Fruit fly (Drosophila melanogaster) whole organism, wandering third instar larva: Measurements from ENCODE around the gene Sec71.

Experiments used
- Abd-B ChIP-seq: fragments of >200 bp; optimal IDR thresholded peaks from 2 replicates; lab custom pipeline; 2017; ENCODE audit warnings: missing biosample characterization, missing genetic modification characterization
- CG32264 ChIP-seq: fragments of 200-800 bp; sonication (Bioruptor generic); optimal IDR thresholded peaks from 2 replicates; lab custom pipeline; 2016; ENCODE audit warnings: missing biosample characterization, missing genetic modification characterization
- CG9705 ChIP-seq: fragments of 200-800 bp; sonication (Bioruptor generic); optimal IDR thresholded peaks from 2 replicates; lab custom pipeline; 2018; ENCODE audit warnings: missing biosample characterization, mild to moderate bottlenecking, missing genetic modification characterization
- Dif ChIP-seq: fragments of 200-275, 200-300 bp; sonication (Bioruptor generic); optimal IDR thresholded peaks from 2 replicates; lab custom pipeline; 2018; ENCODE audit warnings: missing biosample characterization, missing genetic modification characterization; ENCODE audit not compliant: partially characterized antibody
- GATAd ChIP-seq: sonication (Bioruptor generic); optimal IDR thresholded peaks from 2 replicates; lab custom pipeline; 2016; ENCODE audit warnings: missing biosample characterization, missing genetic modification characterization
- Hnf4 ChIP-seq: fragments of 200-800 bp; sonication (Bioruptor generic); optimal IDR thresholded peaks from 2 replicates; lab custom pipeline; 2016; ENCODE audit warnings: missing biosample characterization, mild to moderate bottlenecking, missing genetic modification characterization
- Hr83 ChIP-seq: fragments of 200-300 bp; sonication (Bioruptor generic); optimal IDR thresholded peaks from 2 replicates; lab custom pipeline; 2016; ENCODE audit warnings: missing biosample characterization, mild to moderate bottlenecking, missing genetic modification characterization, moderate library complexity; ENCODE audit not compliant: poor library complexity, severe bottlenecking
- Mio ChIP-seq: sonication (Bioruptor generic); optimal IDR thresholded peaks from 2 replicates; lab custom pipeline; 2016; ENCODE audit warnings: missing biosample characterization, missing genetic modification characterization
- N ChIP-seq: fragments of >200 bp; optimal IDR thresholded peaks from 2 replicates; lab custom pipeline; 2018; ENCODE audit warnings: missing biosample characterization, missing external identifiers, missing genetic modification characterization
- OdsH ChIP-seq: fragments of 200-800 bp; sonication (Bioruptor generic); optimal IDR thresholded peaks from 2 replicates; lab custom pipeline; 2016; ENCODE audit warnings: missing biosample characterization, mild to moderate bottlenecking, missing genetic modification characterization
- Rel ChIP-seq, 2 experiments: fragments of 200-800 bp; sonication (Bioruptor generic) in 1 of 2; optimal IDR thresholded peaks; 2 replicates in 1 of 2; 3 replicates in 1 of 2; lab custom pipeline; 2016 to 2019; ENCODE audit warnings: mild to moderate bottlenecking in 2 of 2, missing biosample characterization in 2 of 2, missing genetic modification characterization in 2 of 2, moderate library complexity in 1 of 2
- Sp1 ChIP-seq: fragments of 200-800 bp; sonication (Bioruptor generic); optimal IDR thresholded peaks from 3 replicates; lab custom pipeline; 2019; ENCODE audit warnings: missing biosample characterization, mild to moderate bottlenecking, missing genetic modification characterization, moderate library complexity
- Vsx2 ChIP-seq: fragments of 200-300, 225-300 bp; sonication (Bioruptor generic); optimal IDR thresholded peaks from 2 replicates; lab custom pipeline; 2018; ENCODE audit warnings: missing biosample characterization, missing genetic modification characterization; ENCODE audit not compliant: partially characterized antibody
- dsf ChIP-seq: sonication (Bioruptor generic); optimal IDR thresholded peaks from 2 replicates; lab custom pipeline; 2016; ENCODE audit warnings: missing biosample characterization, missing genetic modification characterization, borderline replicate concordance
- ey ChIP-seq: fragments of 200-800 bp; sonication (Bioruptor generic); optimal IDR thresholded peaks from 2 replicates; lab custom pipeline; 2016; ENCODE audit warnings: missing biosample characterization, missing genetic modification characterization
- fru ChIP-seq: fragments of 200-800 bp; sonication (Bioruptor generic); optimal IDR thresholded peaks from 3 replicates; lab custom pipeline; 2016; ENCODE audit warnings: missing biosample characterization, mild to moderate bottlenecking, missing genetic modification characterization
- h ChIP-seq: fragments of 200-800 bp; sonication (Bioruptor generic); optimal IDR thresholded peaks from 3 replicates; lab custom pipeline; 2016; ENCODE audit warnings: missing biosample characterization, mild to moderate bottlenecking, missing genetic modification characterization
- jim ChIP-seq: fragments of 175-275, 200-325 bp; sonication (Bioruptor generic); optimal IDR thresholded peaks from 2 replicates; lab custom pipeline; 2016; ENCODE audit warnings: missing biosample characterization, mild to moderate bottlenecking, missing genetic modification characterization
- lola ChIP-seq: fragments of >200 bp; optimal IDR thresholded peaks from 2 replicates; lab custom pipeline; 2017; ENCODE audit warnings: missing biosample characterization, missing genetic modification characterization
- pan ChIP-seq: fragments of >200 bp; optimal IDR thresholded peaks from 2 replicates; lab custom pipeline; 2017
- psq ChIP-seq: fragments of 200-800 bp; sonication (Bioruptor generic); optimal IDR thresholded peaks from 3 replicates; lab custom pipeline; 2017; ENCODE audit warnings: missing biosample characterization, mild to moderate bottlenecking, missing genetic modification characterization, moderate library complexity
- rgr ChIP-seq: fragments of 200-800 bp; sonication (Bioruptor generic); optimal IDR thresholded peaks from 3 replicates; lab custom pipeline; 2016; ENCODE audit warnings: missing biosample characterization, mild to moderate bottlenecking, missing genetic modification characterization
- sage ChIP-seq: fragments of 200-800 bp; sonication (Bioruptor generic); optimal IDR thresholded peaks from 2 replicates; lab custom pipeline; 2016; ENCODE audit warnings: missing biosample characterization, mild to moderate bottlenecking, missing genetic modification characterization
- sv ChIP-seq: fragments of 200-800 bp; sonication (Bioruptor generic); optimal IDR thresholded peaks from 3 replicates; lab custom pipeline; 2016; ENCODE audit warnings: missing biosample characterization, missing genetic modification characterization
- usp ChIP-seq: fragments of >200 bp; optimal IDR thresholded peaks from 2 replicates; lab custom pipeline; 2017; ENCODE audit warnings: missing biosample characterization, missing genetic modification characterization
- woc ChIP-seq: sonication (Bioruptor generic); optimal IDR thresholded peaks from 2 replicates; lab custom pipeline; 2016; ENCODE audit warnings: missing biosample characterization, mild to moderate bottlenecking, missing genetic modification characterization

The Sec71 gene

dm6 chr2L:13804561-13805067 is 11.3 kb downstream of the Sec71 start:
- no peak for TF ChIP-seq Hnf4 (GFP tag; lab: Kevin White, UChicago)
- no peak for TF ChIP-seq Rel (GFP tag; optimal IDR thresholded peaks at IDR 0.05; lab: Kevin White, UChicago)
- TF ChIP-seq Rel (tag; optimal IDR thresholded peaks at IDR 0.05; lab: Kevin White, UChicago) = peak; percentile 8
- TF ChIP-seq Dif (GFP tag; lab: Kevin White, UChicago) = peak; percentile 4
- TF ChIP-seq Hr83 (GFP tag; lab: Kevin White, UChicago) = peak; percentile 10

dm6 chr2L:13805170-13805569 is 11.8 kb downstream of the Sec71 start:
- no peak for TF ChIP-seq Hr83 (GFP tag; lab: Kevin White, UChicago)
- no peak for TF ChIP-seq woc (GFP tag; lab: Kevin White, UChicago)
- TF ChIP-seq usp (GFP tag; lab: Kevin White, UChicago) = no peak
- no peak for TF ChIP-seq N (GFP tag; lab: Kevin White, UChicago)
- no peak for TF ChIP-seq OdsH (GFP tag; lab: Kevin White, UChicago)
- TF ChIP-seq psq (GFP tag; lab: Kevin White, UChicago) = no peak
- no peak for TF ChIP-seq ey (GFP tag; lab: Kevin White, UChicago)

dm6 chr2L:13807097-13807496 is 13.8 kb downstream of the Sec71 start:
- TF ChIP-seq h (GFP tag; lab: Kevin White, UChicago) (peak; percentile 55), pan (lab: Kevin White, UChicago) (no peak), Abd-B (GFP tag; lab: Kevin White, UChicago) (no peak), sage (GFP tag; lab: Kevin White, UChicago) (no peak), lola (GFP tag; lab: Kevin White, UChicago) (no peak), Sp1 (no peak), GATAd (no peak), fru (GFP tag; lab: Kevin White, UChicago) (peak; percentile 42), OdsH (GFP tag; lab: Kevin White, UChicago) (peak; percentile 13), rgr (GFP tag; lab: Kevin White, UChicago) (peak; percentile 52), Hr83 (GFP tag; lab: Kevin White, UChicago) (peak; percentile 76), jim (GFP tag; lab: Kevin White, UChicago) (no peak), Vsx2 (no peak)
- TF ChIP-seq, all 38 proteins: peak for 5

dm6 chr2L:13807959-13808358 is 14.6 kb downstream of the Sec71 start:
- TF ChIP-seq Sp1 = peak; percentile 38
- peak; percentile 3 for TF ChIP-seq CG32264 (GFP tag; lab: Kevin White, UChicago)
- no peak for TF ChIP-seq sv (GFP tag; lab: Kevin White, UChicago)
- TF ChIP-seq rgr (GFP tag; lab: Kevin White, UChicago) = peak; percentile 45
- TF ChIP-seq ey (GFP tag; lab: Kevin White, UChicago) = no peak
- TF ChIP-seq dsf (GFP tag; lab: Kevin White, UChicago) = no peak
- TF ChIP-seq Mio = no peak
- TF ChIP-seq N (GFP tag; lab: Kevin White, UChicago) = no peak
- no peak for TF ChIP-seq sage (GFP tag; lab: Kevin White, UChicago)
- peak; percentile 64 for TF ChIP-seq Hr83 (GFP tag; lab: Kevin White, UChicago)
- TF ChIP-seq OdsH (GFP tag; lab: Kevin White, UChicago) = peak; percentile 34
- no peak for TF ChIP-seq psq (GFP tag; lab: Kevin White, UChicago)

dm6 chr2L:13811323-13811722 is 18.0 kb downstream of the Sec71 start, which contains the start of the genes Adat1 and CG16865:
Gene Adat1, minus strand, starts transcription at chr2L:13811474.
Gene CG16865, plus strand, starts transcription at chr2L:13811522.
- TF ChIP-seq usp (GFP tag; lab: Kevin White, UChicago) = no peak
- TF ChIP-seq lola (GFP tag; lab: Kevin White, UChicago) = no peak
- TF ChIP-seq Rel (GFP tag; optimal IDR thresholded peaks at IDR 0.05; lab: Kevin White, UChicago) = no peak
- TF ChIP-seq Rel (tag; optimal IDR thresholded peaks at IDR 0.05; lab: Kevin White, UChicago) = no peak
- no peak for TF ChIP-seq dsf (GFP tag; lab: Kevin White, UChicago)
- peak; percentile 15 for TF ChIP-seq CG9705 (GFP tag; lab: Kevin White, UChicago)
- TF ChIP-seq h (GFP tag; lab: Kevin White, UChicago) = no peak
- TF ChIP-seq N (GFP tag; lab: Kevin White, UChicago) = no peak
- peak; percentile 21 for TF ChIP-seq Hr83 (GFP tag; lab: Kevin White, UChicago)

dm6 chr2L:13813156-13813555 is 19.8 kb downstream of the Sec71 start, which contains the start of gene CG16888:
Gene CG16888, minus strand, starts transcription at chr2L:13813256.
- TF ChIP-seq fru (GFP tag; lab: Kevin White, UChicago) (no peak), sage (GFP tag; lab: Kevin White, UChicago) (no peak), Hnf4 (GFP tag; lab: Kevin White, UChicago) (no peak)
